Fruit fly (Drosophila melanogaster): ENCODE measurements around the gene CG43095.

dm6 chr3R:22732995-22733394 is 38.6 kb downstream of the CG43095 start:
- TF ChIP-seq EcR (GFP tag; optimal IDR thresholded peaks at IDR 0.05) (no peak), CG8478 (optimal IDR thresholded peaks at IDR 0.05) (no peak), usp (GFP tag; optimal IDR thresholded peaks at IDR 0.05) (no peak), Dll (optimal IDR thresholded peaks at IDR 0.05) (no peak)
